Fruit fly (Drosophila melanogaster) whole organism, embryonic: ENCODE measurements around the gene CG7530.

Experiments
- B-H1 ChIP-seq: fragments of 200-800 bp; sonication (Bioruptor generic); IDR thresholded peaks from 3 replicates; pipeline ENCODE4 v1.3.6; 2022; ENCODE audit warnings: missing biosample characterization, missing genetic modification characterization
- C15 ChIP-seq: fragments of 200-800 bp; sonication (Bioruptor generic); IDR thresholded peaks from 3 replicates; pipeline ENCODE4 v1.3.6; 2022; ENCODE audit warnings: missing biosample characterization, missing genetic modification characterization
- CG10321 ChIP-seq: fragments of 200-800 bp; sonication (Bioruptor generic); IDR thresholded peaks from 2 replicates; pipeline ENCODE4 v1.3.6; 2022; ENCODE audit warnings: missing biosample characterization, missing genetic modification characterization
- CG10462 ChIP-seq: fragments of 200-800 bp; sonication (Bioruptor generic); optimal IDR thresholded peaks from 2 replicates; lab custom pipeline; 2016; ENCODE audit warnings: missing biosample characterization, missing genetic modification characterization
- CG10654 ChIP-seq: fragments of 200-800 bp; sonication (Bioruptor generic); optimal IDR thresholded peaks from 2 replicates; lab custom pipeline; 2016; ENCODE audit warnings: missing biosample characterization, missing genetic modification characterization
- CG10979 ChIP-seq: fragments of 200-800 bp; sonication (Bioruptor generic); optimal IDR thresholded peaks from 2 replicates; lab custom pipeline; 2018; ENCODE audit warnings: missing biosample characterization, mild to moderate bottlenecking, missing genetic modification characterization, moderate library complexity
- CG11560 ChIP-seq: fragments of 200-800 bp; sonication (Bioruptor generic); IDR thresholded peaks from 3 replicates; pipeline ENCODE4 v1.3.6; 2022; ENCODE audit warnings: missing biosample characterization, missing genetic modification characterization
- CG11695 ChIP-seq: fragments of 200-800 bp; sonication (Bioruptor generic); IDR thresholded peaks from 3 replicates; pipeline ENCODE4 v1.3.6; 2022; ENCODE audit warnings: missing biosample characterization, missing genetic modification characterization
- CG12104 ChIP-seq: fragments of 200-800 bp; sonication (Bioruptor generic); optimal IDR thresholded peaks from 3 replicates; lab custom pipeline; 2016; ENCODE audit warnings: missing biosample characterization, missing genetic modification characterization
- CG13894 ChIP-seq: fragments of 200-800 bp; sonication (Bioruptor generic); optimal IDR thresholded peaks from 3 replicates; lab custom pipeline; 2018; ENCODE audit warnings: missing biosample characterization, mild to moderate bottlenecking, missing genetic modification characterization, moderate library complexity
- CG14667 ChIP-seq: fragments of 200-800 bp; sonication (Bioruptor generic); IDR thresholded peaks from 2 replicates; pipeline ENCODE4 v1.3.6; 2022; ENCODE audit warnings: missing biosample characterization, missing genetic modification characterization
- CG17802 ChIP-seq: fragments of 200-800 bp; sonication (Bioruptor generic); optimal IDR thresholded peaks from 2 replicates; lab custom pipeline; 2018; ENCODE audit warnings: missing biosample characterization, mild to moderate bottlenecking, missing genetic modification characterization, moderate library complexity
- CG18262 ChIP-seq: fragments of 200-800 bp; optimal IDR thresholded peaks from 3 replicates; lab custom pipeline; 2019; ENCODE audit warnings: missing biosample characterization, mild to moderate bottlenecking, missing genetic modification characterization, moderate library complexity
- CG1832 ChIP-seq: fragments of 200-800 bp; sonication (Bioruptor generic); optimal IDR thresholded peaks from 2 replicates; lab custom pipeline; 2017; ENCODE audit warnings: missing biosample characterization, mild to moderate bottlenecking, missing genetic modification characterization, inconsistent platforms
- CG6854 ChIP-seq: fragments of 200-800 bp; sonication (Bioruptor generic); optimal IDR thresholded peaks from 3 replicates; lab custom pipeline; 2017; ENCODE audit warnings: missing biosample characterization, mild to moderate bottlenecking, missing genetic modification characterization
- CG7556 ChIP-seq: fragments of 200-800 bp; sonication (Bioruptor generic); optimal IDR thresholded peaks from 2 replicates; lab custom pipeline; 2017; ENCODE audit warnings: missing biosample characterization, mild to moderate bottlenecking, missing genetic modification characterization
- CG7839 ChIP-seq: fragments of 200-800 bp; sonication (Bioruptor generic); optimal IDR thresholded peaks from 3 replicates; lab custom pipeline; 2018; ENCODE audit warnings: missing biosample characterization, mild to moderate bottlenecking, missing genetic modification characterization, moderate library complexity
- CG8924 ChIP-seq: fragments of 200-800 bp; optimal IDR thresholded peaks from 3 replicates; lab custom pipeline; 2019; ENCODE audit warnings: missing biosample characterization, mild to moderate bottlenecking, missing genetic modification characterization, moderate library complexity
- CG9817 ChIP-seq: fragments of 200-800 bp; sonication (Bioruptor generic); optimal IDR thresholded peaks from 2 replicates; lab custom pipeline; 2018; ENCODE audit warnings: missing biosample characterization, mild to moderate bottlenecking, missing genetic modification characterization, moderate library complexity
- D19B ChIP-seq: fragments of 200-800 bp; sonication (Bioruptor generic); optimal IDR thresholded peaks from 2 replicates; lab custom pipeline; 2017; ENCODE audit warnings: missing biosample characterization, mild to moderate bottlenecking, missing genetic modification characterization
- Deaf1 ChIP-seq: fragments of 200-800 bp; optimal IDR thresholded peaks from 3 replicates; lab custom pipeline; 2019; ENCODE audit warnings: missing biosample characterization, mild to moderate bottlenecking, missing genetic modification characterization, moderate library complexity
- Dp ChIP-seq: fragments of 200-800 bp; sonication (Bioruptor generic); optimal IDR thresholded peaks from 2 replicates; lab custom pipeline; 2018; ENCODE audit warnings: missing biosample characterization, mild to moderate bottlenecking, missing genetic modification characterization, moderate library complexity
- Gug ChIP-seq: fragments of 200-800 bp; sonication (Bioruptor generic); IDR thresholded peaks from 4 replicates; pipeline ENCODE4 v1.3.6; 2022; ENCODE audit warnings: missing biosample characterization, missing genetic modification characterization
- H2.0 ChIP-seq: fragments of 200-800 bp; sonication (Bioruptor generic); IDR thresholded peaks from 2 replicates; pipeline ENCODE4 v1.3.6; 2022; ENCODE audit warnings: missing biosample characterization, missing genetic modification characterization
- HLH3B ChIP-seq: fragments of 200-800 bp; sonication (Bioruptor generic); IDR thresholded peaks from 2 replicates; pipeline ENCODE4 v1.3.6; 2022; ENCODE audit warnings: missing biosample characterization, missing genetic modification characterization
- MESR4 ChIP-seq: fragments of 200-800 bp; sonication (Bioruptor generic); optimal IDR thresholded peaks from 2 replicates; lab custom pipeline; 2018; ENCODE audit warnings: missing biosample characterization, mild to moderate bottlenecking, missing genetic modification characterization, moderate library complexity
- NC2β ChIP-seq: fragments of 200-800 bp; sonication (Bioruptor generic); optimal IDR thresholded peaks from 2 replicates; lab custom pipeline; 2016; ENCODE audit warnings: missing biosample characterization, missing genetic modification characterization
- Ptx1 ChIP-seq: fragments of 200-800 bp; sonication (Bioruptor generic); IDR thresholded peaks from 2 replicates; pipeline ENCODE4 v1.3.6; 2022; ENCODE audit warnings: missing biosample characterization, missing genetic modification characterization
- TFAM ChIP-seq: fragments of 200-800 bp; sonication (Bioruptor generic); optimal IDR thresholded peaks from 2 replicates; lab custom pipeline; 2017; ENCODE audit warnings: missing biosample characterization, missing genetic modification characterization, inconsistent platforms
- aop ChIP-seq: fragments of 200-800 bp; sonication (Bioruptor generic); IDR thresholded peaks from 2 replicates; pipeline ENCODE4 v1.3.6; 2022; ENCODE audit warnings: missing biosample characterization, missing genetic modification characterization
- bab2 ChIP-seq: fragments of 200-800 bp; sonication (Bioruptor generic); optimal IDR thresholded peaks from 2 replicates; lab custom pipeline; 2016; ENCODE audit warnings: missing biosample characterization, missing genetic modification characterization
- crp ChIP-seq, 2 experiments: fragments of 200-800 bp; sonication (Bioruptor generic); optimal IDR thresholded peaks; 2 replicates in 1 of 2; 3 replicates in 1 of 2; lab custom pipeline; 2017; ENCODE audit warnings: missing biosample characterization in 2 of 2, missing genetic modification characterization in 2 of 2, mild to moderate bottlenecking in 1 of 2, moderate library complexity in 1 of 2
- dm ChIP-seq: fragments of 200-800 bp; sonication (Bioruptor generic); optimal IDR thresholded peaks from 3 replicates; lab custom pipeline; 2016; ENCODE audit warnings: missing biosample characterization, missing genetic modification characterization
- dmrt99B ChIP-seq: fragments of 200-800 bp; sonication (Bioruptor generic); optimal IDR thresholded peaks from 2 replicates; lab custom pipeline; 2018; ENCODE audit warnings: missing biosample characterization, mild to moderate bottlenecking, missing genetic modification characterization, moderate library complexity
- fd96Cb ChIP-seq: fragments of 200-800 bp; sonication (Bioruptor generic); optimal IDR thresholded peaks from 2 replicates; lab custom pipeline; 2018; ENCODE audit warnings: missing biosample characterization, mild to moderate bottlenecking, missing genetic modification characterization, moderate library complexity
- ftz-f1 ChIP-seq: fragments of 200-800 bp; sonication (Bioruptor generic); optimal IDR thresholded peaks from 2 replicates; lab custom pipeline; 2016; ENCODE audit warnings: missing biosample characterization, missing genetic modification characterization
- gce ChIP-seq: fragments of 200-800 bp; sonication (Bioruptor generic); IDR thresholded peaks from 3 replicates; pipeline ENCODE4 v1.3.6; 2022; ENCODE audit warnings: missing biosample characterization, missing genetic modification characterization
- gt ChIP-seq: fragments of 200-800 bp; sonication (Bioruptor generic); IDR thresholded peaks from 2 replicates; pipeline ENCODE4 v1.3.6; 2022; ENCODE audit warnings: missing biosample characterization, missing genetic modification characterization
- klu ChIP-seq: fragments of 200-800 bp; sonication (Bioruptor generic); IDR thresholded peaks from 2 replicates; pipeline ENCODE4 v1.3.6; 2022; ENCODE audit warnings: missing biosample characterization, missing genetic modification characterization
- lola ChIP-seq, 3 experiments: fragments of >200 bp in 2 of 3; fragments of 200-800 bp in 1 of 3; sonication (Bioruptor generic) in 1 of 3; optimal IDR thresholded peaks; 2 replicates each; lab custom pipeline; 2017 to 2019; ENCODE audit warnings: missing biosample characterization in 3 of 3, missing genetic modification characterization in 3 of 3, mild to moderate bottlenecking in 1 of 3, moderate library complexity in 1 of 3
- luna ChIP-seq: fragments of 200-800 bp; sonication (Bioruptor generic); optimal IDR thresholded peaks from 2 replicates; lab custom pipeline; 2016; ENCODE audit warnings: missing biosample characterization, missing genetic modification characterization
- mam ChIP-seq: fragments of 200-800 bp; sonication (Bioruptor generic); optimal IDR thresholded peaks from 3 replicates; lab custom pipeline; 2016; ENCODE audit warnings: missing biosample characterization, missing genetic modification characterization
- nau ChIP-seq: fragments of 200-800 bp; sonication (Bioruptor generic); optimal IDR thresholded peaks from 3 replicates; lab custom pipeline; 2017; ENCODE audit warnings: missing biosample characterization, mild to moderate bottlenecking, missing genetic modification characterization, missing genetic modification reagents
- pros ChIP-seq: fragments of 200-800 bp; sonication (Bioruptor generic); optimal IDR thresholded peaks from 3 replicates; lab custom pipeline; 2019; ENCODE audit warnings: missing biosample characterization, mild to moderate bottlenecking, missing genetic modification characterization, moderate library complexity
- scrt ChIP-seq: fragments of 200-800 bp; sonication (Bioruptor generic); optimal IDR thresholded peaks from 2 replicates; lab custom pipeline; 2018; ENCODE audit warnings: missing biosample characterization, mild to moderate bottlenecking, missing genetic modification characterization, moderate library complexity
- sima ChIP-seq: fragments of 200-800 bp; sonication (Bioruptor generic); optimal IDR thresholded peaks from 2 replicates; lab custom pipeline; 2016; ENCODE audit warnings: missing biosample characterization, missing genetic modification characterization
- so ChIP-seq: fragments of 200-800 bp; sonication (Bioruptor generic); IDR thresholded peaks from 3 replicates; pipeline ENCODE4 v1.3.6; 2022; ENCODE audit warnings: missing biosample characterization, missing genetic modification characterization
- tll ChIP-seq, 2 experiments: fragments of 200-800 bp in 1 of 2; fragments of >200 bp in 1 of 2; sonication (Bioruptor generic) in 1 of 2; optimal IDR thresholded peaks; 2 replicates each; lab custom pipeline; 2017 to 2019; ENCODE audit warnings: missing biosample characterization in 2 of 2, missing genetic modification characterization in 2 of 2, mild to moderate bottlenecking in 1 of 2, moderate library complexity in 1 of 2
- usp ChIP-seq: fragments of >200 bp; optimal IDR thresholded peaks from 2 replicates; lab custom pipeline; 2017; ENCODE audit warnings: missing biosample characterization, missing genetic modification characterization

The CG7530 gene

DNA sequence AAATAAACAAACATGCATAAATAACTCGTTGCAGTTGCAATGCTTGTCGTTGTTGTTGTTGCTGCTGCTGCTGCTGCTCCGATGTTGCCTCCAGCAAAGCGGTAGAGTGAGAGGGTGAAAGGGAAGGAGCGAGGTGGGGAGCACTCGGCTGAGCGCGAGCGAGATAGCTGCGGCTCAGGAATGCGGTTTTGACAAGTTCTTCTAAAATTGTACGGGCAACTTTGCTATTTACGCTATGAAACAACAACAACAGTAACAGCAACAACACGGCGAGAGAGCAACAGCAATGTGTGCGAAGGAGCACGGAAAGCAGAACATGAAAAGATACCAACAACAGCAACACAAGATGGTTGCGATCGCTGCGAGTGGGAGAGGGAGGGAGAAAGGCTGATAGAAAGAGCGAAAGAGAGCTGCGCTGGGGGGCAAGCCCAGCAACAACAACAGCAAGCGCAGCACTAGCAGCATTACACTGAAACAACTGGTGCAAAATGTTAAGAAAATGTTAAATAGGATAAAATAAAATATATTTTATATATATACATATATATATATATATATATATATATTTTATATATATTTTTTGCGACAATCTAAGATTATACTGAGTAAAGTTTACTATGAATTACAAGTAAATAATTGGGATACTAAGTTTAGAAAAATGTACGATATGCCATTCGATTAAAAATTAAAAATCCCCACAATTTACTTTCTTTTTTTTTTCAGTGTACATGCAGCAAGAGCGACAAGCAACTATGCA, 17.0 kb downstream of the CG7530 start (continued):
- TF ChIP-seq fd96Cb = peak; percentile 93
- no peak for TF ChIP-seq bab2 (GFP tag; lab: Kevin White, UChicago)
- TF ChIP-seq Dp (GFP tag; lab: Kevin White, UChicago) = no peak
- no peak for TF ChIP-seq CG7556 (GFP tag; lab: Kevin White, UChicago)
- no peak for TF ChIP-seq mam (GFP tag; lab: Kevin White, UChicago)
- no peak for TF ChIP-seq CG11560 (tag; lab: Robert Waterston, UW)
- TF ChIP-seq dm = no peak
- TF ChIP-seq HLH3B = peak; percentile 75
- peak; percentile 54 for TF ChIP-seq Deaf1 (tag; lab: Kevin White, UChicago)
- peak; percentile 82 for TF ChIP-seq dmrt99B (tag; lab: Kevin White, UChicago)
- TF ChIP-seq CG6854 (GFP tag; lab: Kevin White, UChicago) = no peak
- TF ChIP-seq C15 (GFP tag; lab: Robert Waterston, UW) = no peak
- TF ChIP-seq scrt = peak; percentile 66
- TF ChIP-seq CG1832 (GFP tag; lab: Kevin White, UChicago) = peak; percentile 89
- no peak for TF ChIP-seq aop (GFP tag; lab: Robert Waterston, UW)
- no peak for TF ChIP-seq CG13894 (tag; lab: Kevin White, UChicago)
- TF ChIP-seq NC2β = peak; percentile 63
- no peak for TF ChIP-seq CG10462
- TF ChIP-seq tll (GFP tag; optimal IDR thresholded peaks at IDR 0.05; lab: Kevin White, UChicago) = peak in 1 of 2 experiments; percentile 68
- TF ChIP-seq CG10654 (GFP tag; lab: Kevin White, UChicago) = peak; percentile 79
- TF ChIP-seq nau (GFP tag; lab: Kevin White, UChicago) = peak; percentile 60
- no peak for TF ChIP-seq ftz-f1
- TF ChIP-seq CG10979 = peak; percentile 97
- TF ChIP-seq lola (GFP tag; optimal IDR thresholded peaks at IDR 0.05; lab: Kevin White, UChicago) = peak in 1 of 3 experiments; percentile 37
- peak; percentile 63 for TF ChIP-seq CG17802
- TF ChIP-seq CG8924 = peak; percentile 78
- no peak; the same call in 1 of the 2 replicates for TF ChIP-seq Ptx1 (GFP tag; lab: Robert Waterston, UW)
- no peak for TF ChIP-seq so (GFP tag; lab: Robert Waterston, UW)
- no peak for TF ChIP-seq klu (GFP tag; lab: Robert Waterston, UW)
- no peak for TF ChIP-seq Gug
- TF ChIP-seq usp (GFP tag; lab: Kevin White, UChicago) = no peak
- no peak for TF ChIP-seq D19B (GFP tag; lab: Kevin White, UChicago)
- no peak for TF ChIP-seq B-H1
- peak; percentile 71 for TF ChIP-seq CG7839
- TF ChIP-seq MESR4 (GFP tag; lab: Kevin White, UChicago) = no peak
- TF ChIP-seq CG14667 (GFP tag; lab: Robert Waterston, UW) = no peak
- TF ChIP-seq CG12104 (GFP tag; lab: Kevin White, UChicago) = peak; percentile 81
- peak; percentile 16; the same call in 1 of the 3 replicates for TF ChIP-seq CG11695 (GFP tag; lab: Robert Waterston, UW)
- no peak for TF ChIP-seq crp (GFP tag; optimal IDR thresholded peaks at IDR 0.05; lab: Kevin White, UChicago)
- no peak for TF ChIP-seq TFAM (GFP tag; lab: Kevin White, UChicago)
- no peak for TF ChIP-seq sima (GFP tag; lab: Kevin White, UChicago)
- TF ChIP-seq gce (GFP tag; lab: Robert Waterston, UW) = 0 out of 3 replicates have a peak, but pooled peaks have one; percentile 5
- no peak for TF ChIP-seq gt (GFP tag; lab: Robert Waterston, UW)
- TF ChIP-seq luna (GFP tag; lab: Kevin White, UChicago) = no peak
- TF ChIP-seq CG18262 (tag; lab: Kevin White, UChicago) = peak; percentile 92
- TF ChIP-seq CG10321 (GFP tag; lab: Robert Waterston, UW) = no peak
- TF ChIP-seq CG9817 (tag; lab: Kevin White, UChicago) = peak; percentile 52
- TF ChIP-seq H2.0 (GFP tag; lab: Robert Waterston, UW) = peak; percentile 22; the same call in 1 of the 2 replicates
- peak; percentile 91 for TF ChIP-seq pros
